Fruit fly (Drosophila melanogaster) whole organism, embryonic: ENCODE data around the gene Gr64b.

ENCODE experiments used
- Atf-2 ChIP-seq: fragments of 200-800 bp; sonication (Bioruptor generic); optimal IDR thresholded peaks from 2 replicates; lab custom pipeline; 2016; ENCODE audit warnings: missing biosample characterization, missing genetic modification characterization
- Atf3 ChIP-seq: fragments of 200-800 bp; sonication (Bioruptor generic); optimal IDR thresholded peaks from 3 replicates; lab custom pipeline; 2016; ENCODE audit warnings: missing biosample characterization, missing genetic modification characterization
- Atf6 ChIP-seq: fragments of 200-800 bp; sonication (Bioruptor generic); IDR thresholded peaks from 2 replicates; pipeline ENCODE4 v1.3.6; 2022; ENCODE audit warnings: missing biosample characterization, missing genetic modification characterization
- CG12104 ChIP-seq: fragments of 200-800 bp; sonication (Bioruptor generic); optimal IDR thresholded peaks from 3 replicates; lab custom pipeline; 2016; ENCODE audit warnings: missing biosample characterization, missing genetic modification characterization
- CG14710 ChIP-seq: fragments of 200-800 bp; sonication (Bioruptor generic); optimal IDR thresholded peaks from 3 replicates; lab custom pipeline; 2019; ENCODE audit warnings: missing biosample characterization, mild to moderate bottlenecking, missing genetic modification characterization, moderate library complexity
- CG18599 ChIP-seq: fragments of 200-800 bp; sonication (Bioruptor generic); optimal IDR thresholded peaks from 3 replicates; lab custom pipeline; 2017; ENCODE audit warnings: missing biosample characterization, missing genetic modification characterization, mild to moderate bottlenecking, moderate library complexity, missing genetic modification reagents
- CG18764 ChIP-seq: fragments of 200-800 bp; sonication (Bioruptor generic); optimal IDR thresholded peaks from 3 replicates; lab custom pipeline; 2016; ENCODE audit warnings: missing biosample characterization, missing genetic modification characterization
- CG2120 ChIP-seq: fragments of 200-800 bp; sonication (Bioruptor generic); optimal IDR thresholded peaks from 3 replicates; lab custom pipeline; 2016; ENCODE audit warnings: missing biosample characterization, missing genetic modification characterization
- CG2199 ChIP-seq: fragments of 200-800 bp; sonication (Bioruptor generic); IDR thresholded peaks from 3 replicates; pipeline ENCODE4 v1.3.6; 2022; ENCODE audit warnings: missing biosample characterization, missing genetic modification characterization
- CG31365 ChIP-seq: fragments of 200-800 bp; sonication (Bioruptor generic); optimal IDR thresholded peaks from 2 replicates; lab custom pipeline; 2018; ENCODE audit warnings: missing biosample characterization, mild to moderate bottlenecking, missing genetic modification characterization
- CG34422 ChIP-seq: fragments of 200-800 bp; sonication (Bioruptor generic); IDR thresholded peaks from 3 replicates; pipeline ENCODE4 v1.3.6; 2022; ENCODE audit warnings: missing biosample characterization, missing genetic modification characterization
- CG4360 ChIP-seq: fragments of 200-800 bp; sonication (Bioruptor generic); IDR thresholded peaks from 2 replicates; pipeline ENCODE4 v1.3.6; 2022; ENCODE audit warnings: missing biosample characterization, missing genetic modification characterization
- CG4820 ChIP-seq: fragments of 200-800 bp; sonication (Bioruptor generic); optimal IDR thresholded peaks from 3 replicates; lab custom pipeline; 2016; ENCODE audit warnings: missing biosample characterization, missing genetic modification characterization
- CG5245 ChIP-seq: fragments of 200-800 bp; sonication (Bioruptor generic); optimal IDR thresholded peaks from 3 replicates; lab custom pipeline; 2016; ENCODE audit warnings: missing biosample characterization, missing genetic modification characterization
- CG5953 ChIP-seq: fragments of 200-800 bp; sonication (Bioruptor generic); IDR thresholded peaks from 2 replicates; pipeline ENCODE4 v1.3.6; 2022; ENCODE audit warnings: missing biosample characterization, missing genetic modification characterization
- CG7928 ChIP-seq: fragments of 200-800 bp; sonication (Bioruptor generic); optimal IDR thresholded peaks from 2 replicates; lab custom pipeline; 2017; ENCODE audit warnings: missing biosample characterization, mild to moderate bottlenecking, missing genetic modification characterization
- CG7963 ChIP-seq: fragments of 200-800 bp; sonication (Bioruptor generic); IDR thresholded peaks from 3 replicates; pipeline ENCODE4 v1.3.6; 2022; ENCODE audit warnings: missing biosample characterization, missing genetic modification characterization; ENCODE audit not compliant: partially characterized antibody
- CG9609 ChIP-seq: fragments of 200-800 bp; sonication (Bioruptor generic); optimal IDR thresholded peaks from 3 replicates; lab custom pipeline; 2016; ENCODE audit warnings: missing biosample characterization, missing genetic modification characterization
- HLHmδ ChIP-seq: fragments of 200-800 bp; sonication (Bioruptor generic); optimal IDR thresholded peaks from 2 replicates; lab custom pipeline; 2018; ENCODE audit warnings: missing biosample characterization, mild to moderate bottlenecking, missing genetic modification characterization, moderate library complexity
- Hand ChIP-seq: fragments of 200-800 bp; sonication (Bioruptor generic); optimal IDR thresholded peaks from 2 replicates; lab custom pipeline; 2017; ENCODE audit warnings: mild to moderate bottlenecking, missing biosample characterization, missing genetic modification reagents, missing genetic modification characterization
- Lpt ChIP-seq: fragments of >200 bp; optimal IDR thresholded peaks from 2 replicates; lab custom pipeline; 2018; ENCODE audit warnings: missing biosample characterization, missing genetic modification characterization
- NC2β ChIP-seq: fragments of 200-800 bp; sonication (Bioruptor generic); optimal IDR thresholded peaks from 2 replicates; lab custom pipeline; 2016; ENCODE audit warnings: missing biosample characterization, missing genetic modification characterization
- Poxn ChIP-seq: fragments of 200-800 bp; sonication (Bioruptor generic); IDR thresholded peaks from 2 replicates; pipeline ENCODE4 v1.3.6; 2022; ENCODE audit warnings: missing biosample characterization, missing genetic modification characterization
- Rx ChIP-seq: fragments of 200-800 bp; sonication (Bioruptor generic); IDR thresholded peaks from 2 replicates; pipeline ENCODE4 v1.3.6; 2022; ENCODE audit warnings: missing biosample characterization, missing genetic modification characterization
- Ssrp ChIP-seq: fragments of 200-800 bp; sonication (Bioruptor generic); optimal IDR thresholded peaks from 2 replicates; lab custom pipeline; 2018; ENCODE audit warnings: missing biosample characterization, mild to moderate bottlenecking, missing genetic modification characterization, moderate library complexity
- Taf1 ChIP-seq: fragments of 200-800 bp; sonication (Bioruptor generic); IDR thresholded peaks from 2 replicates; pipeline ENCODE4 v1.3.6; 2022; ENCODE audit warnings: missing biosample characterization, missing genetic modification characterization
- ato ChIP-seq: fragments of 200-800 bp; sonication (Bioruptor generic); IDR thresholded peaks from 2 replicates; pipeline ENCODE4 v1.3.6; 2022; ENCODE audit warnings: missing biosample characterization, missing genetic modification characterization; ENCODE audit not compliant: partially characterized antibody
- bbx ChIP-seq: fragments of 200-800 bp; sonication (Bioruptor generic); IDR thresholded peaks from 2 replicates; pipeline ENCODE4 v1.3.6; 2022; ENCODE audit warnings: missing biosample characterization, missing genetic modification characterization; ENCODE audit not compliant: partially characterized antibody
- bsh ChIP-seq, 2 experiments: fragments of 200-800 bp; sonication (Bioruptor generic); optimal IDR thresholded peaks; 2 replicates each; lab custom pipeline; 2017 to 2018; ENCODE audit warnings: mild to moderate bottlenecking in 2 of 2, missing biosample characterization in 2 of 2, missing genetic modification characterization in 2 of 2, moderate library complexity in 1 of 2
- ci ChIP-seq: fragments of 200-800 bp; sonication (Bioruptor generic); IDR thresholded peaks from 3 replicates; pipeline ENCODE4 v1.3.6; 2022; ENCODE audit warnings: missing biosample characterization, missing genetic modification characterization
- crol ChIP-seq: fragments of 200-800 bp; sonication (Bioruptor generic); IDR thresholded peaks from 2 replicates; pipeline ENCODE4 v1.3.6; 2022; ENCODE audit warnings: missing biosample characterization, missing genetic modification characterization
- dysf ChIP-seq: fragments of 200-800 bp; sonication (Bioruptor generic); IDR thresholded peaks from 3 replicates; pipeline ENCODE4 v1.3.6; 2022; ENCODE audit warnings: missing biosample characterization, missing genetic modification characterization
- emc ChIP-seq: fragments of 200-800 bp; sonication (Bioruptor generic); optimal IDR thresholded peaks from 2 replicates; lab custom pipeline; 2016; ENCODE audit warnings: missing biosample characterization, missing genetic modification characterization
- esg ChIP-seq: fragments of 200-800 bp; sonication (Bioruptor generic); conservative IDR thresholded peaks from 2 replicates; pipeline ENCODE4 v1.3.6; 2022; ENCODE audit warnings: missing biosample characterization, missing genetic modification characterization
- fd102C ChIP-seq: fragments of 200-800 bp; sonication (Bioruptor generic); optimal IDR thresholded peaks from 2 replicates; lab custom pipeline; 2018; ENCODE audit warnings: missing biosample characterization, mild to moderate bottlenecking, missing genetic modification characterization, moderate library complexity
- fd64A ChIP-seq: fragments of 200-800 bp; sonication (Bioruptor generic); optimal IDR thresholded peaks from 3 replicates; lab custom pipeline; 2018; ENCODE audit warnings: missing biosample characterization, mild to moderate bottlenecking, missing genetic modification characterization
- gce ChIP-seq: fragments of 200-800 bp; sonication (Bioruptor generic); IDR thresholded peaks from 3 replicates; pipeline ENCODE4 v1.3.6; 2022; ENCODE audit warnings: missing biosample characterization, missing genetic modification characterization
- hth ChIP-seq: fragments of >200 bp; optimal IDR thresholded peaks from 2 replicates; lab custom pipeline; 2017; ENCODE audit warnings: inconsistent platforms
- jing ChIP-seq: fragments of 200-800 bp; sonication (Bioruptor generic); optimal IDR thresholded peaks from 2 replicates; lab custom pipeline; 2018; ENCODE audit warnings: missing biosample characterization, mild to moderate bottlenecking, missing genetic modification characterization
- kni ChIP-seq: fragments of 200-800 bp; sonication (Bioruptor generic); optimal IDR thresholded peaks from 3 replicates; lab custom pipeline; 2017; ENCODE audit warnings: mild to moderate bottlenecking, missing biosample characterization, missing genetic modification reagents, missing genetic modification characterization
- lov ChIP-seq, 2 experiments: fragments of 200-800 bp in 1 of 2; fragments of >200 bp in 1 of 2; sonication (Bioruptor generic) in 1 of 2; IDR thresholded peaks in 1 of 2; optimal IDR thresholded peaks in 1 of 2; 2 replicates in 1 of 2; 3 replicates in 1 of 2; pipeline versions ENCODE4 v1.3.6 to Lab custom; 2017 to 2022; ENCODE audit warnings: missing biosample characterization in 1 of 2, missing genetic modification characterization in 1 of 2
- nom ChIP-seq: fragments of 200-800 bp; sonication (Bioruptor generic); optimal IDR thresholded peaks from 2 replicates; lab custom pipeline; 2017; ENCODE audit warnings: missing biosample characterization, missing genetic modification characterization, mild to moderate bottlenecking, moderate library complexity, missing genetic modification reagents
- oc ChIP-seq: fragments of 200-800 bp; sonication (Bioruptor generic); optimal IDR thresholded peaks from 2 replicates; lab custom pipeline; 2018; ENCODE audit warnings: missing biosample characterization, mild to moderate bottlenecking, missing genetic modification characterization, moderate library complexity
- phol ChIP-seq: fragments of 200-800 bp; sonication (Bioruptor generic); optimal IDR thresholded peaks from 3 replicates; lab custom pipeline; 2018; ENCODE audit warnings: missing biosample characterization, mild to moderate bottlenecking, missing genetic modification characterization, moderate library complexity
- row ChIP-seq: fragments of 200-800 bp; sonication (Bioruptor generic); IDR thresholded peaks from 3 replicates; pipeline ENCODE4 v1.3.6; 2022; ENCODE audit warnings: missing biosample characterization, missing genetic modification characterization
- seq ChIP-seq: fragments of 200-800 bp; sonication (Bioruptor generic); IDR thresholded peaks from 2 replicates; pipeline ENCODE4 v1.3.6; 2022; ENCODE audit warnings: missing biosample characterization, missing genetic modification characterization
- sim ChIP-seq: fragments of 200-800 bp; sonication (Bioruptor generic); IDR thresholded peaks from 2 replicates; pipeline ENCODE4 v1.3.6; 2022; ENCODE audit warnings: missing biosample characterization, missing genetic modification characterization
- tna ChIP-seq: fragments of 200-800 bp; sonication (Bioruptor generic); IDR thresholded peaks from 2 replicates; pipeline ENCODE4 v1.3.6; 2022; ENCODE audit warnings: missing biosample characterization, missing genetic modification characterization; ENCODE audit not compliant: partially characterized antibody
- wdn ChIP-seq: fragments of 200-800 bp; sonication (Bioruptor generic); IDR thresholded peaks from 2 replicates; pipeline ENCODE4 v1.3.6; 2022; ENCODE audit warnings: missing biosample characterization, missing genetic modification characterization

The Gr64b gene

DNA sequence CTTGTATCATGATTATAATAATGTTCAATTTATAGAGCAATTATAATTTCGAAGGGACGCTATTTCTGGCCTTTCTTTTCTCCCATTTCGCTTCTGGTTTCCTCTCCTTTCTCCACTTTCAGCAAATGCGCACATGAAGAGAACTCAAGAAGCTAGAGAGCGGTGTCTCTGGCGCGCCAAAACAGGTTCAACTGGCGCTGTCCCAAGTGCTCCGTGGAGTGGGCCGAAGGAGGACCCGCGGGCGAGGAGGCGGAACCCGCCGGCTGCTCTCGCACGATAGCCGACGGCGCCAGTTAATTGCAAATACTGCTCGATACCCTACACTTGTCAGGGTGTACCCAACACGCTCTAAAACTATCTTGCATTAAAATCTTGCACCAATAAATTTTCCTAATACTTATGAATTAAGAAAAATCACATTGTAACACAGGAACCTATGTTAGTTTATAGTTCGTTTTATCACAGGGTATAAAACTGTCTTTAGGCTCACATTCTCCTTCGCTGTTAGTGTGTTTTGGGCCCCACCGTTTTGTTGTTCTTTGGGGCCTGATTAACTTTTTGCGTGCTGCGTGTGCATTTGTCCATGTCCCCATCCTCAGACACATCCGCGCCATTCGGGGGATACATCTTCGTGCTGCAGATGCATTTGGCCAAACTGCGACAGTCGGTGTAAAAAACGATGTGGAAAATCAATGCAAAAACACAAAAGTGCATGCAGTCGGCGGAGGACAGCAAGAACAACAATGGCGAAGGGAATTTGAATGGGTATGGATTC, 42.0 kb downstream of the Gr64b start (continued):
- TF ChIP-seq Atf3 (GFP tag; lab: Kevin White, UChicago) (peak; percentile 76), Hand (peak; percentile 58), Ssrp (tag; lab: Kevin White, UChicago) (peak; percentile 83), CG4360 (GFP tag; lab: Robert Waterston, UW) (peak; percentile 56), CG5953 (peak; percentile 94), kni (GFP tag; lab: Kevin White, UChicago) (no peak), tna (GFP tag; lab: Robert Waterston, UW) (no peak), Taf1 (peak; percentile 85), lov (optimal IDR thresholded peaks at IDR 0.05; lab: Kevin White, UChicago) (no peak), lov (GFP tag; IDR thresholded peaks at IDR 0.05; lab: Robert Waterston, UW) (peak; percentile 82; the same call in 2 of the 3 replicates), bbx (GFP tag; lab: Robert Waterston, UW) (no peak), CG18764 (GFP tag; lab: Kevin White, UChicago) (peak; percentile 58), bsh (GFP tag; optimal IDR thresholded peaks at IDR 0.05; lab: Kevin White, UChicago) (peak; percentile 88 to 91), Atf-2 (peak; percentile 86), ci (GFP tag; lab: Robert Waterston, UW) (peak; percentile 98), emc (GFP tag; lab: Kevin White, UChicago) (peak; percentile 84), dysf (GFP tag; lab: Robert Waterston, UW) (peak; percentile 96), hth (no peak), wdn (peak; percentile 88), CG31365 (tag; lab: Kevin White, UChicago) (peak; percentile 65), seq (GFP tag; lab: Robert Waterston, UW) (peak; percentile 90), esg (GFP tag; lab: Robert Waterston, UW) (peak; percentile 92), fd102C (peak; percentile 9), crol (GFP tag; lab: Robert Waterston, UW) (peak; percentile 88), Rx (peak; percentile 86), Atf6 (GFP tag; lab: Robert Waterston, UW) (peak; percentile 95), CG7963 (GFP tag; lab: Robert Waterston, UW) (no peak), jing (GFP tag; lab: Kevin White, UChicago) (peak; percentile 84), sim (peak; percentile 72; the same call in 1 of the 2 replicates), phol (tag; lab: Kevin White, UChicago) (peak; percentile 80), ato (GFP tag; lab: Robert Waterston, UW) (no peak), CG5245 (peak; percentile 71), Poxn (GFP tag; lab: Robert Waterston, UW) (peak; percentile 84), nom (GFP tag; lab: Kevin White, UChicago) (peak; percentile 84), Lpt (GFP tag; lab: Kevin White, UChicago) (no peak), gce (GFP tag; lab: Robert Waterston, UW) (peak; percentile 90), CG4820 (GFP tag; lab: Kevin White, UChicago) (peak; percentile 78), CG12104 (peak; percentile 46), HLHmδ (GFP tag; lab: Kevin White, UChicago) (no peak), fd64A (GFP tag; lab: Kevin White, UChicago) (peak; percentile 62), CG14710 (tag; lab: Kevin White, UChicago) (no peak), CG34422 (GFP tag; lab: Robert Waterston, UW) (peak; percentile 88), CG18599 (GFP tag; lab: Kevin White, UChicago) (peak; percentile 90), row (GFP tag; lab: Robert Waterston, UW) (peak; percentile 96), NC2β (peak; percentile 77), CG7928 (GFP tag; lab: Kevin White, UChicago) (peak; percentile 64), CG2120 (GFP tag; lab: Kevin White, UChicago) (peak; percentile 95), CG9609 (GFP tag; lab: Kevin White, UChicago) (peak; percentile 90), CG2199 (no peak), oc (tag; lab: Kevin White, UChicago) (peak; percentile 90)
